Fruit fly (Drosophila melanogaster) whole organism, embryonic: ENCODE measurements around the gene CG7789.

ENCODE experiments used
- Bgb ChIP-seq: fragments of 200-800 bp; sonication (Bioruptor generic); IDR thresholded peaks from 2 replicates; pipeline ENCODE4 v1.3.6; 2022; ENCODE audit warnings: missing biosample characterization, missing genetic modification characterization; ENCODE audit not compliant: partially characterized antibody
- CG10274 ChIP-seq: fragments of 200-800 bp; sonication (Bioruptor generic); optimal IDR thresholded peaks from 3 replicates; lab custom pipeline; 2017; ENCODE audit warnings: missing biosample characterization, mild to moderate bottlenecking, missing genetic modification characterization
- CG11085 ChIP-seq: fragments of 200-800 bp; sonication (Bioruptor generic); IDR thresholded peaks from 2 replicates; pipeline ENCODE4 v1.3.6; 2022; ENCODE audit warnings: missing biosample characterization, missing genetic modification characterization
- CG11723 ChIP-seq: fragments of 200-800 bp; sonication (Bioruptor generic); optimal IDR thresholded peaks from 2 replicates; lab custom pipeline; 2017; ENCODE audit warnings: missing biosample characterization, mild to moderate bottlenecking, missing genetic modification characterization
- CG12659 ChIP-seq: fragments of 200-800 bp; sonication (Bioruptor generic); optimal IDR thresholded peaks from 3 replicates; lab custom pipeline; 2017; ENCODE audit warnings: mild to moderate bottlenecking, missing biosample characterization, missing genetic modification reagents, missing genetic modification characterization
- CG12744 ChIP-seq: fragments of 200-800 bp; sonication (Bioruptor generic); optimal IDR thresholded peaks from 2 replicates; lab custom pipeline; 2016; ENCODE audit warnings: missing biosample characterization, missing genetic modification characterization
- CG12942 ChIP-seq: fragments of 200-800 bp; sonication (Bioruptor generic); optimal IDR thresholded peaks from 3 replicates; lab custom pipeline; 2016; ENCODE audit warnings: missing biosample characterization, missing genetic modification characterization
- CG14050 ChIP-seq: fragments of 200-800 bp; sonication (Bioruptor generic); IDR thresholded peaks from 3 replicates; pipeline ENCODE4 v1.3.6; 2022; ENCODE audit warnings: missing biosample characterization, missing genetic modification characterization
- CG17361 ChIP-seq: fragments of 200-800 bp; sonication (Bioruptor generic); IDR thresholded peaks from 3 replicates; pipeline ENCODE4 v1.3.6; 2022; ENCODE audit warnings: missing biosample characterization, missing genetic modification characterization
- CG17829 ChIP-seq: fragments of 200-800 bp; optimal IDR thresholded peaks from 2 replicates; lab custom pipeline; 2019; ENCODE audit warnings: missing biosample characterization, mild to moderate bottlenecking, missing genetic modification characterization, moderate library complexity
- CG18262 ChIP-seq: fragments of 200-800 bp; optimal IDR thresholded peaks from 3 replicates; lab custom pipeline; 2019; ENCODE audit warnings: missing biosample characterization, mild to moderate bottlenecking, missing genetic modification characterization, moderate library complexity
- CG2678 ChIP-seq: fragments of 200-800 bp; sonication (Bioruptor generic); optimal IDR thresholded peaks from 3 replicates; lab custom pipeline; 2019; ENCODE audit warnings: missing biosample characterization, mild to moderate bottlenecking, missing genetic modification characterization, moderate library complexity
- CG2875 ChIP-seq: fragments of 200-800 bp; sonication (Bioruptor generic); optimal IDR thresholded peaks from 2 replicates; lab custom pipeline; 2017; ENCODE audit warnings: missing biosample characterization, mild to moderate bottlenecking, missing genetic modification characterization, missing genetic modification reagents
- CG6683 ChIP-seq: fragments of 200-800 bp; sonication (Bioruptor generic); optimal IDR thresholded peaks from 2 replicates; lab custom pipeline; 2017; ENCODE audit warnings: missing biosample characterization, mild to moderate bottlenecking, missing genetic modification characterization, missing genetic modification reagents
- CG7745 ChIP-seq: fragments of 200-800 bp; sonication (Bioruptor generic); optimal IDR thresholded peaks from 2 replicates; lab custom pipeline; 2018; ENCODE audit warnings: missing biosample characterization, mild to moderate bottlenecking, missing genetic modification characterization, moderate library complexity
- CG8290 ChIP-seq, 3 experiments: fragments of 200-800 bp; sonication (Bioruptor generic); optimal IDR thresholded peaks; 2 replicates each; lab custom pipeline; 2016 to 2019; ENCODE audit warnings: missing biosample characterization in 3 of 3, missing genetic modification characterization in 3 of 3, mild to moderate bottlenecking in 2 of 3, moderate library complexity in 1 of 3
- CG8478 ChIP-seq: fragments of >200 bp; optimal IDR thresholded peaks from 2 replicates; lab custom pipeline; 2018
- CG8944 ChIP-seq: fragments of 200-800 bp; sonication (Bioruptor generic); optimal IDR thresholded peaks from 3 replicates; lab custom pipeline; 2016; ENCODE audit warnings: missing biosample characterization, missing genetic modification characterization
- CG9609 ChIP-seq: fragments of 200-800 bp; sonication (Bioruptor generic); optimal IDR thresholded peaks from 3 replicates; lab custom pipeline; 2016; ENCODE audit warnings: missing biosample characterization, missing genetic modification characterization
- CG9817 ChIP-seq: fragments of 200-800 bp; sonication (Bioruptor generic); optimal IDR thresholded peaks from 2 replicates; lab custom pipeline; 2018; ENCODE audit warnings: missing biosample characterization, mild to moderate bottlenecking, missing genetic modification characterization, moderate library complexity
- Dek ChIP-seq: fragments of 200-800 bp; sonication (Bioruptor generic); optimal IDR thresholded peaks from 3 replicates; lab custom pipeline; 2019; ENCODE audit warnings: missing biosample characterization, mild to moderate bottlenecking, missing genetic modification characterization, moderate library complexity
- Fer1 ChIP-seq: fragments of 200-800 bp; sonication (Bioruptor generic); optimal IDR thresholded peaks from 2 replicates; lab custom pipeline; 2017; ENCODE audit warnings: missing biosample characterization, mild to moderate bottlenecking, missing genetic modification characterization
- HmgZ ChIP-seq: fragments of 200-800 bp; sonication (Bioruptor generic); optimal IDR thresholded peaks from 2 replicates; lab custom pipeline; 2018; ENCODE audit warnings: missing biosample characterization, mild to moderate bottlenecking, missing genetic modification characterization
- NFAT ChIP-seq: fragments of 200-800 bp; sonication (Bioruptor generic); IDR thresholded peaks from 2 replicates; pipeline ENCODE4 v1.3.6; 2022; ENCODE audit warnings: missing biosample characterization, missing genetic modification characterization
- Neu2 ChIP-seq: fragments of 200-800 bp; sonication (Bioruptor generic); optimal IDR thresholded peaks from 3 replicates; lab custom pipeline; 2016; ENCODE audit warnings: missing biosample characterization, missing genetic modification characterization, borderline replicate concordance
- Ravus ChIP-seq: fragments of 200-800 bp; sonication (Bioruptor generic); IDR thresholded peaks from 2 replicates; pipeline ENCODE4 v1.3.6; 2022; ENCODE audit warnings: missing biosample characterization, missing genetic modification characterization
- Spps ChIP-seq: fragments of 200-800 bp; sonication (Bioruptor generic); optimal IDR thresholded peaks from 2 replicates; lab custom pipeline; 2018; ENCODE audit warnings: missing biosample characterization, mild to moderate bottlenecking, missing genetic modification characterization
- Sry-β ChIP-seq: fragments of 200-800 bp; sonication (Bioruptor generic); optimal IDR thresholded peaks from 2 replicates; lab custom pipeline; 2018; ENCODE audit warnings: missing biosample characterization, mild to moderate bottlenecking, missing genetic modification characterization, moderate library complexity
- Xbp1 ChIP-seq: fragments of 200-800 bp; sonication (Bioruptor generic); optimal IDR thresholded peaks from 3 replicates; lab custom pipeline; 2016; ENCODE audit warnings: missing biosample characterization, mild to moderate bottlenecking, missing genetic modification characterization
- ap ChIP-seq: fragments of 200-800 bp; sonication (Bioruptor generic); IDR thresholded peaks from 2 replicates; pipeline ENCODE4 v1.3.6; 2022; ENCODE audit warnings: missing biosample characterization, missing genetic modification characterization
- az2 ChIP-seq: fragments of 200-800 bp; sonication (Bioruptor generic); optimal IDR thresholded peaks from 3 replicates; lab custom pipeline; 2016; ENCODE audit warnings: missing biosample characterization, missing genetic modification characterization
- croc ChIP-seq: fragments of 200-800 bp; sonication (Bioruptor generic); conservative IDR thresholded peaks from 3 replicates; pipeline ENCODE4 v1.3.6; 2022; ENCODE audit warnings: missing biosample characterization, missing genetic modification characterization
- eyg ChIP-seq: fragments of 200-800 bp; sonication (Bioruptor generic); optimal IDR thresholded peaks from 3 replicates; lab custom pipeline; 2016; ENCODE audit warnings: missing biosample characterization, missing genetic modification characterization
- fru ChIP-seq: fragments of >200 bp; optimal IDR thresholded peaks from 2 replicates; lab custom pipeline; 2017
- gem ChIP-seq: fragments of 200-800 bp; sonication (Bioruptor generic); optimal IDR thresholded peaks from 2 replicates; lab custom pipeline; 2019; ENCODE audit warnings: missing biosample characterization, mild to moderate bottlenecking, missing genetic modification characterization, moderate library complexity
- gt ChIP-seq: fragments of 200-800 bp; sonication (Bioruptor generic); IDR thresholded peaks from 2 replicates; pipeline ENCODE4 v1.3.6; 2022; ENCODE audit warnings: missing biosample characterization, missing genetic modification characterization
- her ChIP-seq: fragments of 200-800 bp; sonication (Bioruptor generic); optimal IDR thresholded peaks from 2 replicates; lab custom pipeline; 2016; ENCODE audit warnings: missing biosample characterization, missing genetic modification characterization
- hth ChIP-seq: fragments of >200 bp; optimal IDR thresholded peaks from 2 replicates; lab custom pipeline; 2017; ENCODE audit warnings: inconsistent platforms
- kah ChIP-seq: fragments of 200-800 bp; sonication (Bioruptor generic); optimal IDR thresholded peaks from 2 replicates; lab custom pipeline; 2018; ENCODE audit warnings: missing biosample characterization, mild to moderate bottlenecking, missing genetic modification characterization
- luna ChIP-seq: fragments of 200-800 bp; sonication (Bioruptor generic); optimal IDR thresholded peaks from 2 replicates; lab custom pipeline; 2016; ENCODE audit warnings: missing biosample characterization, missing genetic modification characterization
- mirr ChIP-seq: fragments of 200-800 bp; sonication (Bioruptor generic); optimal IDR thresholded peaks from 3 replicates; lab custom pipeline; 2018; ENCODE audit warnings: missing biosample characterization, mild to moderate bottlenecking, missing genetic modification characterization
- nmo ChIP-seq: fragments of 200-800 bp; sonication (Bioruptor generic); optimal IDR thresholded peaks from 2 replicates; lab custom pipeline; 2018; ENCODE audit warnings: missing biosample characterization, mild to moderate bottlenecking, missing genetic modification characterization, moderate library complexity
- prd ChIP-seq, 3 experiments: fragments of >200 bp in 2 of 3; fragments of 200-800 bp in 1 of 3; sonication (Bioruptor generic) in 1 of 3; optimal IDR thresholded peaks in 2 of 3; IDR thresholded peaks in 1 of 3; 2 replicates in 2 of 3; 3 replicates in 1 of 3; pipeline versions ENCODE4 v1.3.6 to Lab custom; 2017 to 2022; ENCODE audit warnings: missing biosample characterization in 1 of 3, missing genetic modification characterization in 1 of 3
- psq ChIP-seq: fragments of 200-800 bp; sonication (Bioruptor generic); optimal IDR thresholded peaks from 2 replicates; lab custom pipeline; 2017; ENCODE audit warnings: missing biosample characterization, missing genetic modification characterization
- pzg ChIP-seq: fragments of 200-800 bp; sonication (Bioruptor generic); optimal IDR thresholded peaks from 3 replicates; lab custom pipeline; 2018; ENCODE audit warnings: missing biosample characterization, mild to moderate bottlenecking, missing genetic modification characterization, moderate library complexity
- sc ChIP-seq, 3 experiments: fragments of >200 bp in 2 of 3; fragments of 200-800 bp in 1 of 3; sonication (Bioruptor generic) in 1 of 3; optimal IDR thresholded peaks; 2 replicates in 2 of 3; 3 replicates in 1 of 3; lab custom pipeline; 2017; ENCODE audit warnings: mild to moderate bottlenecking in 1 of 3, missing biosample characterization in 1 of 3, missing genetic modification characterization in 1 of 3, missing genetic modification reagents in 1 of 3
- slbo ChIP-seq: fragments of 200-800 bp; sonication (Bioruptor generic); IDR thresholded peaks from 2 replicates; pipeline ENCODE4 v1.3.6; 2022; ENCODE audit warnings: missing biosample characterization, missing genetic modification characterization
- slp2 ChIP-seq: fragments of 200-800 bp; sonication (Bioruptor generic); optimal IDR thresholded peaks from 2 replicates; lab custom pipeline; 2016; ENCODE audit warnings: missing biosample characterization, missing genetic modification characterization
- sqz ChIP-seq: fragments of 200-800 bp; sonication (Bioruptor generic); optimal IDR thresholded peaks from 3 replicates; lab custom pipeline; 2018; ENCODE audit warnings: missing biosample characterization, mild to moderate bottlenecking, missing genetic modification characterization
- tgo ChIP-seq: fragments of 200-800 bp; sonication (Bioruptor generic); IDR thresholded peaks from 3 replicates; pipeline ENCODE4 v1.3.6; 2022; ENCODE audit warnings: missing biosample characterization, missing genetic modification characterization
- wek ChIP-seq: fragments of 200-800 bp; sonication (Bioruptor generic); optimal IDR thresholded peaks from 3 replicates; lab custom pipeline; 2018; ENCODE audit warnings: missing biosample characterization, mild to moderate bottlenecking, missing genetic modification characterization, moderate library complexity

The CG7789 gene

DNA sequence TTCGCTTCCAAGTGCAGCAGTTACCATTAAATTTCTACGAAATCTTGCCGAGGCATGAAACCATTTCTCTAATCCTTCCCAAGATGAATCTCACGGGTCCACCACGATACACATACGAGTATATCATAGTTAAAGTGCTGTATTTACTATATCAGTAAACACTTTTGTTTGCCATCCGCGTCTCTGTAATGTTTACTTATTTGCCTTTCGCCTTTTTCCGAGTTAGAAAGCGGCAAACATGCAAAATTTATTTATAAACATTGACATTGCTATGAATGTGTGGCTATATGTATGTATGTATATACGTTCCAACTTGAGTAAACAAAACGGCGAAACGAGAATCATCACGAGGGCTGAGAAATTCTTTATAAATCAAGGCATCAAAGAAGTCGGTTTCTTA, 27.9 kb downstream of the CG7789 start (continued):
- TF ChIP-seq CG11085 (GFP tag; lab: Robert Waterston, UW) (no peak), CG10274 (GFP tag; lab: Kevin White, UChicago) (no peak), fru (lab: Kevin White, UChicago) (no peak), Spps (tag; lab: Kevin White, UChicago) (peak; percentile 63), CG2678 (tag; lab: Kevin White, UChicago) (no peak), CG11723 (GFP tag; lab: Kevin White, UChicago) (peak; percentile 58), CG18262 (tag; lab: Kevin White, UChicago) (peak; percentile 66), CG12744 (GFP tag; lab: Kevin White, UChicago) (no peak), eyg (GFP tag; lab: Kevin White, UChicago) (no peak), pzg (no peak), CG8478 (lab: Kevin White, UChicago) (no peak), luna (GFP tag; lab: Kevin White, UChicago) (no peak), CG12659 (GFP tag; lab: Kevin White, UChicago) (no peak), slbo (GFP tag; lab: Robert Waterston, UW) (no peak), CG2875 (GFP tag; lab: Kevin White, UChicago) (no peak), CG9817 (tag; lab: Kevin White, UChicago) (no peak), CG8290 (GFP tag; optimal IDR thresholded peaks at IDR 0.05; lab: Kevin White, UChicago) (no peak), CG8290 (tag; optimal IDR thresholded peaks at IDR 0.05; lab: Kevin White, UChicago) (no peak), az2 (GFP tag; lab: Kevin White, UChicago) (no peak), Xbp1 (no peak), slp2 (GFP tag; lab: Kevin White, UChicago) (no peak), Neu2 (no peak), CG9609 (GFP tag; lab: Kevin White, UChicago) (no peak), CG7745 (tag; lab: Kevin White, UChicago) (no peak), sqz (GFP tag; lab: Kevin White, UChicago) (no peak), wek (GFP tag; lab: Kevin White, UChicago) (peak; percentile 45), psq (no peak), Bgb (GFP tag; lab: Robert Waterston, UW) (no peak), CG17361 (GFP tag; lab: Robert Waterston, UW) (no peak), CG8944 (GFP tag; lab: Kevin White, UChicago) (no peak), tgo (GFP tag; lab: Robert Waterston, UW) (no peak), gt (GFP tag; lab: Robert Waterston, UW) (no peak), CG14050 (GFP tag; lab: Robert Waterston, UW) (no peak), CG17829 (tag; lab: Kevin White, UChicago) (peak; percentile 30), prd (optimal IDR thresholded peaks at IDR 0.05; lab: Kevin White, UChicago) (no peak), prd (GFP tag; IDR thresholded peaks at IDR 0.05; lab: Robert Waterston, UW) (no peak), Ravus (GFP tag; lab: Robert Waterston, UW) (no peak), NFAT (GFP tag; lab: Robert Waterston, UW) (no peak), ap (GFP tag; lab: Robert Waterston, UW) (no peak), nmo (no peak), hth (lab: Kevin White, UChicago) (no peak), Dek (tag; lab: Kevin White, UChicago) (no peak), CG12942 (no peak), mirr (no peak), croc (GFP tag; lab: Robert Waterston, UW) (no peak), gem (tag; lab: Kevin White, UChicago) (no peak), Fer1 (GFP tag; lab: Kevin White, UChicago) (no peak), kah (GFP tag; lab: Kevin White, UChicago) (peak; percentile 21), CG6683 (GFP tag; lab: Kevin White, UChicago) (no peak), Sry-β (GFP tag; lab: Kevin White, UChicago) (peak; percentile 54), HmgZ (tag; lab: Kevin White, UChicago) (no peak), sc (optimal IDR thresholded peaks at IDR 0.05; lab: Kevin White, UChicago) (no peak), sc (GFP tag; optimal IDR thresholded peaks at IDR 0.05; lab: Kevin White, UChicago) (no peak), her (no peak)
